Fruit fly (Drosophila melanogaster): ENCODE measurements around the gene dj.

Gene dj

DNA sequence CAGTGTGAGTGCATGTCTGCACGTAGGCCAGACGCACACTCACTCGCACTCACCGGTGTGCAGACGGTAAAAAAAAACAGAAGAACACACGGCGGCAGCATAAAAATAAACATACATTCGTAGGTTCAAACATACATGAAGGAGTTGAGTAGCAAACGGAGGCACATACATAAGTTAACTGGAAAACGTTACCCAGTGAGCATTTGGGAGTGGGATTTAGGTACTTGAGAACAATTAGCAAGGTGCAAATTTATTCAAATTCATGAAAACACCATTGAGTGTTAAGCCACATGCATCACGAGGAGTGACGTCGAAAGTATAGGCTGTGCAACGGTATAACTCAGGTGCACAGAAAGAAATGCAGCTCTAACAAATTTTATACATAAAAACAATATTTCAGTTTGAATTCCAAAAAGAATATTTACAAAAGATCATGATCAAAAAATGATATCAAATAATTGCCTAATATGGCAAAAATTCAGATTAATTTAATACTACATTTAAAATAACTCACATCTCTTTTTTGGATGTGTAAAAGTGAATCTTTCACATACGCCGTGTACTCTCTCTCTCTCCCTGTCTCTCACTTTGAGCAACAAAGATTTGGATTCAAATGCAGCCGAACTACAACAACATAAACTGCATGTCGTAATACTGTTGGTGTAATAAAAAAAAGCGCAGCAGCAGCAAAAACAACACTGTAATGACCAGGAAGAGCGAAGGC is 49.6 kb downstream of the dj start (continued):
- peak; percentile 87 for TF ChIP-seq ems (GFP tag; optimal IDR thresholded peaks at IDR 0.05)
- TF ChIP-seq gem (tag; optimal IDR thresholded peaks at IDR 0.05), result peak; percentile 97
- peak; percentile 43 for TF ChIP-seq Myb (GFP tag; optimal IDR thresholded peaks at IDR 0.05)
- TF ChIP-seq Antp (GFP tag; optimal IDR thresholded peaks at IDR 0.05), result peak; percentile 71
- peak; percentile 91 for TF ChIP-seq CG16863 (GFP tag; optimal IDR thresholded peaks at IDR 0.05)
- TF ChIP-seq CG6791 (GFP tag; IDR thresholded peaks at IDR 0.05; ENCODE audit: partially characterized antibody), result no peak
- TF ChIP-seq CG3163 (GFP tag; optimal IDR thresholded peaks at IDR 0.05), result peak; percentile 68
- peak; percentile 74 for TF ChIP-seq pros (GFP tag; optimal IDR thresholded peaks at IDR 0.05)
- peak; percentile 77 for TF ChIP-seq YL-1 (GFP tag; optimal IDR thresholded peaks at IDR 0.05)
- TF ChIP-seq ab (GFP tag; optimal IDR thresholded peaks at IDR 0.05), result peak; percentile 74
- no peak for TF ChIP-seq CG16813 (GFP tag; IDR thresholded peaks at IDR 0.05; ENCODE audit: partially characterized antibody)
- peak; percentile 93 for TF ChIP-seq ewg (GFP tag; optimal IDR thresholded peaks at IDR 0.05)
- no peak for TF ChIP-seq Rfx (GFP tag; IDR thresholded peaks at IDR 0.05)
- peak; percentile 84 for TF ChIP-seq CG8281 (tag; optimal IDR thresholded peaks at IDR 0.05)
- no peak for TF ChIP-seq Taf1 (GFP tag; IDR thresholded peaks at IDR 0.05)
- peak; percentile 90 for TF ChIP-seq onecut (GFP tag; IDR thresholded peaks at IDR 0.05)
- TF ChIP-seq Spps (tag; optimal IDR thresholded peaks at IDR 0.05), result peak; percentile 97
- no peak for TF ChIP-seq CG32772 (GFP tag; IDR thresholded peaks at IDR 0.05)
- TF ChIP-seq unpg (GFP tag; optimal IDR thresholded peaks at IDR 0.05), result peak; percentile 96
- peak; percentile 83 for TF ChIP-seq Kr (GFP tag; optimal IDR thresholded peaks at IDR 0.05)
- TF ChIP-seq Abd-B (GFP tag; optimal IDR thresholded peaks at IDR 0.05), result peak; percentile 92
- TF ChIP-seq bsh (GFP tag; optimal IDR thresholded peaks at IDR 0.05), result peak; percentile 90 to 99
- TF ChIP-seq Hey (tag; optimal IDR thresholded peaks at IDR 0.05), result peak; percentile 39
- TF ChIP-seq CG1792 (GFP tag; optimal IDR thresholded peaks at IDR 0.05), result peak; percentile 86
- no peak for TF ChIP-seq yki (optimal IDR thresholded peaks at IDR 0.05)
- TF ChIP-seq tna (GFP tag; IDR thresholded peaks at IDR 0.05; ENCODE audit: partially characterized antibody), result no peak
- TF ChIP-seq CG2875 (GFP tag; optimal IDR thresholded peaks at IDR 0.05), result peak; percentile 92
- no peak for TF ChIP-seq ara (GFP tag; IDR thresholded peaks at IDR 0.05)
- peak; percentile 97 for TF ChIP-seq CG10431 (GFP tag; optimal IDR thresholded peaks at IDR 0.05)
- TF ChIP-seq tll (GFP tag; optimal IDR thresholded peaks at IDR 0.05), result peak in 1 of 2 experiments; percentile 76
- peak in 1 of 2 experiments; percentile 96 for TF ChIP-seq Eip74EF (GFP tag; optimal IDR thresholded peaks at IDR 0.05)
- no peak for TF ChIP-seq Dp (GFP tag; optimal IDR thresholded peaks at IDR 0.05)
- no peak for TF ChIP-seq Optix (GFP tag; IDR thresholded peaks at IDR 0.05)
- peak; percentile 68 for TF ChIP-seq pho (GFP tag; optimal IDR thresholded peaks at IDR 0.05)
- TF ChIP-seq Atf3 (GFP tag; optimal IDR thresholded peaks at IDR 0.05), result peak; percentile 92
- TF ChIP-seq Lim3 (GFP tag; IDR thresholded peaks at IDR 0.05), result no peak
- TF ChIP-seq CG10366 (GFP tag; IDR thresholded peaks at IDR 0.05), result no peak
- peak; percentile 38 for TF ChIP-seq her (GFP tag; optimal IDR thresholded peaks at IDR 0.05)
- TF ChIP-seq ken (GFP tag; IDR thresholded peaks at IDR 0.05), result no peak
- no peak for TF ChIP-seq HLH3B (GFP tag; IDR thresholded peaks at IDR 0.05)
- peak; percentile 99 for TF ChIP-seq dmrt11E (tag; optimal IDR thresholded peaks at IDR 0.05)
- peak; percentile 98 for TF ChIP-seq CG15601 (tag; optimal IDR thresholded peaks at IDR 0.05)
- TF ChIP-seq Scr (GFP tag; IDR thresholded peaks at IDR 0.05; ENCODE audit: partially characterized antibody), result no peak
- TF ChIP-seq CG31441 (GFP tag; IDR thresholded peaks at IDR 0.05), result no peak
- TF ChIP-seq fu2 (GFP tag; optimal IDR thresholded peaks at IDR 0.05), result peak; percentile 68
- TF ChIP-seq CG1602 (GFP tag; optimal IDR thresholded peaks at IDR 0.05), result peak; percentile 96
- TF ChIP-seq CG11723 (GFP tag; optimal IDR thresholded peaks at IDR 0.05), result peak; percentile 87
- peak; percentile 76 for TF ChIP-seq stwl (tag; optimal IDR thresholded peaks at IDR 0.05)
- TF ChIP-seq bab2 (GFP tag; optimal IDR thresholded peaks at IDR 0.05), result peak; percentile 93
